Fruit fly (Drosophila melanogaster) whole organism, embryonic: Measurements from ENCODE around the gene CG7878.
A peak's percentile ranks its signal among the peaks of the same experiment; 100 is the strongest.

Experiments
- CG10321 ChIP-seq: fragments of 200-800 bp; sonication (Bioruptor generic); IDR thresholded peaks from 2 replicates; pipeline ENCODE4 v1.3.6; 2022; ENCODE audit warnings: missing biosample characterization, missing genetic modification characterization
- CG10366 ChIP-seq: fragments of 200-800 bp; sonication (Bioruptor generic); IDR thresholded peaks from 2 replicates; pipeline ENCODE4 v1.3.6; 2022; ENCODE audit warnings: missing biosample characterization, missing genetic modification characterization
- CG10462 ChIP-seq: fragments of 200-800 bp; sonication (Bioruptor generic); optimal IDR thresholded peaks from 2 replicates; lab custom pipeline; 2016; ENCODE audit warnings: missing biosample characterization, missing genetic modification characterization
- CG12744 ChIP-seq: fragments of 200-800 bp; sonication (Bioruptor generic); optimal IDR thresholded peaks from 2 replicates; lab custom pipeline; 2016; ENCODE audit warnings: missing biosample characterization, missing genetic modification characterization
- CG13894 ChIP-seq: fragments of 200-800 bp; sonication (Bioruptor generic); optimal IDR thresholded peaks from 3 replicates; lab custom pipeline; 2018; ENCODE audit warnings: missing biosample characterization, mild to moderate bottlenecking, missing genetic modification characterization, moderate library complexity
- CG15479 ChIP-seq: fragments of 200-800 bp; sonication (Bioruptor generic); optimal IDR thresholded peaks from 3 replicates; lab custom pipeline; 2019; ENCODE audit warnings: missing biosample characterization, mild to moderate bottlenecking, missing genetic modification characterization, moderate library complexity
- CG2116 ChIP-seq: fragments of 200-800 bp; sonication (Bioruptor generic); optimal IDR thresholded peaks from 3 replicates; lab custom pipeline; 2018; ENCODE audit warnings: missing biosample characterization, mild to moderate bottlenecking, missing genetic modification characterization
- CG3838 ChIP-seq: fragments of 200-800 bp; sonication (Bioruptor generic); optimal IDR thresholded peaks from 3 replicates; lab custom pipeline; 2016; ENCODE audit warnings: missing biosample characterization, missing genetic modification characterization
- CG4424 ChIP-seq: fragments of 200-800 bp; sonication (Bioruptor generic); optimal IDR thresholded peaks from 3 replicates; lab custom pipeline; 2016; ENCODE audit warnings: missing biosample characterization, missing genetic modification characterization
- CG5245 ChIP-seq: fragments of 200-800 bp; sonication (Bioruptor generic); optimal IDR thresholded peaks from 3 replicates; lab custom pipeline; 2016; ENCODE audit warnings: missing biosample characterization, missing genetic modification characterization
- CG6272 ChIP-seq: fragments of 200-800 bp; sonication (Bioruptor generic); IDR thresholded peaks from 2 replicates; pipeline ENCODE4 v1.3.6; 2022; ENCODE audit warnings: missing biosample characterization, missing genetic modification characterization
- CG6654 ChIP-seq: fragments of 200-800 bp; sonication (Bioruptor generic); optimal IDR thresholded peaks from 2 replicates; lab custom pipeline; 2017; ENCODE audit warnings: missing biosample characterization, mild to moderate bottlenecking, missing genetic modification characterization
- CG6791 ChIP-seq: fragments of 200-800 bp; sonication (Bioruptor generic); IDR thresholded peaks from 3 replicates; pipeline ENCODE4 v1.3.6; 2022; ENCODE audit warnings: missing biosample characterization, missing genetic modification characterization; ENCODE audit not compliant: partially characterized antibody
- CG6854 ChIP-seq: fragments of 200-800 bp; sonication (Bioruptor generic); optimal IDR thresholded peaks from 3 replicates; lab custom pipeline; 2017; ENCODE audit warnings: missing biosample characterization, mild to moderate bottlenecking, missing genetic modification characterization
- CG7928 ChIP-seq: fragments of 200-800 bp; sonication (Bioruptor generic); optimal IDR thresholded peaks from 2 replicates; lab custom pipeline; 2017; ENCODE audit warnings: missing biosample characterization, mild to moderate bottlenecking, missing genetic modification characterization
- CG9437 ChIP-seq: fragments of 200-800 bp; sonication (Bioruptor generic); optimal IDR thresholded peaks from 2 replicates; lab custom pipeline; 2018; ENCODE audit warnings: missing biosample characterization, mild to moderate bottlenecking, missing genetic modification characterization
- CHES-1-like ChIP-seq: fragments of 200-800 bp; sonication (Bioruptor generic); optimal IDR thresholded peaks from 2 replicates; lab custom pipeline; 2016; ENCODE audit warnings: missing biosample characterization, missing genetic modification characterization
- Fer1 ChIP-seq: fragments of 200-800 bp; sonication (Bioruptor generic); optimal IDR thresholded peaks from 2 replicates; lab custom pipeline; 2017; ENCODE audit warnings: missing biosample characterization, mild to moderate bottlenecking, missing genetic modification characterization
- H15 ChIP-seq: fragments of 200-800 bp; sonication (Bioruptor generic); IDR thresholded peaks from 3 replicates; pipeline ENCODE4 v1.3.6; 2022; ENCODE audit warnings: missing biosample characterization, missing genetic modification characterization
- Jarid2 ChIP-seq: fragments of 200-800 bp; sonication (Bioruptor generic); optimal IDR thresholded peaks from 3 replicates; lab custom pipeline; 2017; ENCODE audit warnings: mild to moderate bottlenecking, missing biosample characterization, missing genetic modification reagents, missing genetic modification characterization
- NK7.1 ChIP-seq: fragments of 200-800 bp; sonication (Bioruptor generic); optimal IDR thresholded peaks from 3 replicates; lab custom pipeline; 2016; ENCODE audit warnings: missing biosample characterization, missing genetic modification characterization
- Optix ChIP-seq: fragments of 200-800 bp; sonication (Bioruptor generic); IDR thresholded peaks from 3 replicates; pipeline ENCODE4 v1.3.6; 2022; ENCODE audit warnings: missing biosample characterization, missing genetic modification characterization
- Rx ChIP-seq: fragments of 200-800 bp; sonication (Bioruptor generic); IDR thresholded peaks from 2 replicates; pipeline ENCODE4 v1.3.6; 2022; ENCODE audit warnings: missing biosample characterization, missing genetic modification characterization
- TFAM ChIP-seq: fragments of 200-800 bp; sonication (Bioruptor generic); optimal IDR thresholded peaks from 2 replicates; lab custom pipeline; 2017; ENCODE audit warnings: missing biosample characterization, missing genetic modification characterization, inconsistent platforms
- Taf1 ChIP-seq: fragments of 200-800 bp; sonication (Bioruptor generic); IDR thresholded peaks from 2 replicates; pipeline ENCODE4 v1.3.6; 2022; ENCODE audit warnings: missing biosample characterization, missing genetic modification characterization
- Xbp1 ChIP-seq: fragments of 200-800 bp; sonication (Bioruptor generic); optimal IDR thresholded peaks from 3 replicates; lab custom pipeline; 2016; ENCODE audit warnings: missing biosample characterization, mild to moderate bottlenecking, missing genetic modification characterization
- abd-A ChIP-seq: fragments of 200-800 bp; sonication (Bioruptor generic); optimal IDR thresholded peaks from 3 replicates; lab custom pipeline; 2019; ENCODE audit warnings: missing biosample characterization, mild to moderate bottlenecking, missing genetic modification characterization, moderate library complexity
- ash1 ChIP-seq: fragments of 200-800 bp; sonication (Bioruptor generic); optimal IDR thresholded peaks from 2 replicates; lab custom pipeline; 2018; ENCODE audit warnings: missing biosample characterization, mild to moderate bottlenecking, missing genetic modification characterization
- ato ChIP-seq: fragments of 200-800 bp; sonication (Bioruptor generic); IDR thresholded peaks from 2 replicates; pipeline ENCODE4 v1.3.6; 2022; ENCODE audit warnings: missing biosample characterization, missing genetic modification characterization; ENCODE audit not compliant: partially characterized antibody
- bbx ChIP-seq: fragments of 200-800 bp; sonication (Bioruptor generic); IDR thresholded peaks from 2 replicates; pipeline ENCODE4 v1.3.6; 2022; ENCODE audit warnings: missing biosample characterization, missing genetic modification characterization; ENCODE audit not compliant: partially characterized antibody
- danr ChIP-seq: fragments of 200-800 bp; sonication (Bioruptor generic); IDR thresholded peaks from 2 replicates; pipeline ENCODE4 v1.3.6; 2022; ENCODE audit warnings: missing biosample characterization, missing genetic modification characterization
- fu2 ChIP-seq: fragments of 200-800 bp; sonication (Bioruptor generic); optimal IDR thresholded peaks from 2 replicates; lab custom pipeline; 2016; ENCODE audit warnings: missing biosample characterization, missing genetic modification characterization
- gsb-n ChIP-seq: fragments of 200-800 bp; sonication (Bioruptor generic); optimal IDR thresholded peaks from 3 replicates; lab custom pipeline; 2018; ENCODE audit warnings: missing biosample characterization, mild to moderate bottlenecking, missing genetic modification characterization
- jigr1 ChIP-seq: fragments of 200-800 bp; sonication (Bioruptor generic); IDR thresholded peaks from 3 replicates; pipeline ENCODE4 v1.3.6; 2022; ENCODE audit warnings: missing biosample characterization, missing genetic modification characterization
- jing ChIP-seq: fragments of 200-800 bp; sonication (Bioruptor generic); optimal IDR thresholded peaks from 2 replicates; lab custom pipeline; 2018; ENCODE audit warnings: missing biosample characterization, mild to moderate bottlenecking, missing genetic modification characterization
- lab ChIP-seq: fragments of 200-800 bp; sonication (Bioruptor generic); optimal IDR thresholded peaks from 3 replicates; lab custom pipeline; 2017; ENCODE audit warnings: missing biosample characterization, missing genetic modification characterization, mild to moderate bottlenecking, moderate library complexity, missing genetic modification reagents
- maf-S ChIP-seq: fragments of 200-800 bp; sonication (Bioruptor generic); optimal IDR thresholded peaks from 2 replicates; lab custom pipeline; 2016; ENCODE audit warnings: missing biosample characterization, missing genetic modification characterization
- pb ChIP-seq: fragments of 200-800 bp; sonication (Bioruptor generic); optimal IDR thresholded peaks from 3 replicates; lab custom pipeline; 2016; ENCODE audit warnings: missing biosample characterization, missing genetic modification characterization
- peb ChIP-seq: fragments of 200-800 bp; sonication (Bioruptor generic); IDR thresholded peaks from 2 replicates; pipeline ENCODE4 v1.3.6; 2022; ENCODE audit warnings: missing biosample characterization, missing genetic modification characterization
- pzg ChIP-seq: fragments of 200-800 bp; sonication (Bioruptor generic); optimal IDR thresholded peaks from 3 replicates; lab custom pipeline; 2018; ENCODE audit warnings: missing biosample characterization, mild to moderate bottlenecking, missing genetic modification characterization, moderate library complexity
- rib ChIP-seq: fragments of 200-800 bp; sonication (Bioruptor generic); IDR thresholded peaks from 2 replicates; pipeline ENCODE4 v1.3.6; 2022; ENCODE audit warnings: missing biosample characterization, missing genetic modification characterization
- row ChIP-seq: fragments of 200-800 bp; sonication (Bioruptor generic); IDR thresholded peaks from 3 replicates; pipeline ENCODE4 v1.3.6; 2022; ENCODE audit warnings: missing biosample characterization, missing genetic modification characterization
- stwl ChIP-seq: fragments of 200-800 bp; sonication (Bioruptor generic); optimal IDR thresholded peaks from 3 replicates; lab custom pipeline; 2018; ENCODE audit warnings: missing biosample characterization, mild to moderate bottlenecking, missing genetic modification characterization, moderate library complexity
- tap ChIP-seq: fragments of 200-800 bp; optimal IDR thresholded peaks from 3 replicates; lab custom pipeline; 2019; ENCODE audit warnings: missing biosample characterization, mild to moderate bottlenecking, missing genetic modification characterization, moderate library complexity
- tio ChIP-seq: fragments of 200-800 bp; sonication (Bioruptor generic); optimal IDR thresholded peaks from 2 replicates; lab custom pipeline; 2017; ENCODE audit warnings: missing biosample characterization, missing genetic modification characterization, inconsistent platforms
- unpg ChIP-seq: fragments of 200-800 bp; sonication (Bioruptor generic); optimal IDR thresholded peaks from 3 replicates; lab custom pipeline; 2018; ENCODE audit warnings: missing biosample characterization, mild to moderate bottlenecking, missing genetic modification characterization, moderate library complexity

CG7878 gene

DNA sequence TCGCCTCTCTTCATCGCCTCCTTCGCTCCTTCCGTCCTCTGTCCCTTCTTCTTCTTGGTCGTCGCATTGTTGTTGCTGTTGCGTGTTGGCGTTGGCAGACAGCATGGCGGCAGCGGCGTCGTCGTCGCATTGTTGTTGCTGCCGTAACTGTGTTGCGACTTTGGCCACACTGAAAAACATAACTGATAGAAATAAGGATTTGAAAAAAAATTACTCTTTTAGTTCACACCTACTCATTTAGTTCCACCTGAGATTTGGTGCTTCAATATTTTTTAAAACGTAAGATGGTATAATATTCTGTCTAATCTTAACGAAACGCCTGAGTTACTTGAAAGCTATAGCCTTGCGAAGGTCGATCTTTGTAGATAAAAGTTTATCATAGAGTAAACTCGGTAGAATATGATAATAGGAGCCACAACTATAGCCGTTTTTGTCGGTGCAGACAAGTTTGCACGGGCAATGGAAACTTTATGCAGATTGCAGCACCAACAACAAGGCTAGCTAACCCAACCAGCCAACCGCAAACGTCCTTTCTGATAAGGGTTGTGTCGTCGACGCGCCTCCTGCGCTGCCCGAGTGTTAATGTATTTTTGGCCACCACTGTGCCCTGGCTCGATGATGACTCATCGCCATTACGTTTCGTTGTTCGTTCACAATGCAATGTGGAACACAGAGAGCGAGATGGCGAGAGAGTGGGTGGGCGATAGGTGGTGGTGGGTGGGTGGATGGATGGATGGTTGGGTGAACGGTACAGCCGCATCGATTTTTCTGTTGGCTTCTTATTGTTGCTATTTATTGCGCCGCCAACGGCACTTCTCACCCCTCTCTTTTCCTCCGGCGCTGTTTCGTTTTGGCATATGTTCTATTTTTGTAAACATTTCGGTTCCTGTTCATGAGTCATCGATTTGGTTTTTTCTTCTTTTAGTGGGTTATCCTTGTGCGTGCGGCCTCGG is 9.4 kb upstream of the CG7878 start (continued):
- TF ChIP-seq H15 (GFP tag; lab: Robert Waterston, UW): peak; percentile 60; the same call in 2 of the 3 replicates
- peak; percentile 57; the same call in 1 of the 2 replicates for TF ChIP-seq CG10366 (GFP tag; lab: Robert Waterston, UW)
- peak; percentile 86 for TF ChIP-seq stwl (tag; lab: Kevin White, UChicago)
- peak; percentile 67 for TF ChIP-seq gsb-n (tag; lab: Kevin White, UChicago)
- peak; percentile 82 for TF ChIP-seq CG15479 (GFP tag; lab: Kevin White, UChicago)
- no peak for TF ChIP-seq pzg (GFP tag; lab: Kevin White, UChicago)
- TF ChIP-seq Optix (GFP tag; lab: Robert Waterston, UW): peak; percentile 70; the same call in 2 of the 3 replicates
- TF ChIP-seq lab (GFP tag; lab: Kevin White, UChicago): peak; percentile 80
- peak; percentile 63 for TF ChIP-seq CG12744 (GFP tag; lab: Kevin White, UChicago)
- no peak for TF ChIP-seq ash1 (GFP tag; lab: Kevin White, UChicago)
- peak; percentile 84 for TF ChIP-seq fu2
- peak; percentile 39 for TF ChIP-seq tap (tag; lab: Kevin White, UChicago)
- peak; percentile 83 for TF ChIP-seq CG9437
- peak; percentile 45 for TF ChIP-seq CG10462 (GFP tag; lab: Kevin White, UChicago)
- TF ChIP-seq CG4424 (GFP tag; lab: Kevin White, UChicago): peak; percentile 85
- peak; percentile 87 for TF ChIP-seq maf-S (GFP tag; lab: Kevin White, UChicago)
- peak; percentile 13 for TF ChIP-seq CG6654 (GFP tag; lab: Kevin White, UChicago)
- TF ChIP-seq CG6272: 0 out of 2 replicates have a peak, but pooled peaks have one; percentile 24
- peak; percentile 65 for TF ChIP-seq CG3838 (GFP tag; lab: Kevin White, UChicago)
- TF ChIP-seq bbx (GFP tag; lab: Robert Waterston, UW): 0 out of 2 replicates have a peak, but pooled peaks have one; percentile 16
- TF ChIP-seq CHES-1-like: peak; percentile 87
- TF ChIP-seq Taf1 (GFP tag; lab: Robert Waterston, UW): no peak
- TF ChIP-seq rib (GFP tag; lab: Robert Waterston, UW): no peak
- TF ChIP-seq CG10321 (GFP tag; lab: Robert Waterston, UW): peak; percentile 42; the same call in 1 of the 2 replicates
- peak; percentile 57 for TF ChIP-seq CG5245 (GFP tag; lab: Kevin White, UChicago)
- TF ChIP-seq Rx (GFP tag; lab: Robert Waterston, UW): no peak
- no peak for TF ChIP-seq ato (GFP tag; lab: Robert Waterston, UW)
- TF ChIP-seq peb (GFP tag; lab: Robert Waterston, UW): no peak
- peak; percentile 51 for TF ChIP-seq CG6854 (GFP tag; lab: Kevin White, UChicago)
- TF ChIP-seq jigr1 (GFP tag; lab: Robert Waterston, UW): no peak
- TF ChIP-seq pb (GFP tag; lab: Kevin White, UChicago): peak; percentile 68
- TF ChIP-seq Jarid2: peak; percentile 52
- TF ChIP-seq, all 482 proteins: peak for 362

DNA sequence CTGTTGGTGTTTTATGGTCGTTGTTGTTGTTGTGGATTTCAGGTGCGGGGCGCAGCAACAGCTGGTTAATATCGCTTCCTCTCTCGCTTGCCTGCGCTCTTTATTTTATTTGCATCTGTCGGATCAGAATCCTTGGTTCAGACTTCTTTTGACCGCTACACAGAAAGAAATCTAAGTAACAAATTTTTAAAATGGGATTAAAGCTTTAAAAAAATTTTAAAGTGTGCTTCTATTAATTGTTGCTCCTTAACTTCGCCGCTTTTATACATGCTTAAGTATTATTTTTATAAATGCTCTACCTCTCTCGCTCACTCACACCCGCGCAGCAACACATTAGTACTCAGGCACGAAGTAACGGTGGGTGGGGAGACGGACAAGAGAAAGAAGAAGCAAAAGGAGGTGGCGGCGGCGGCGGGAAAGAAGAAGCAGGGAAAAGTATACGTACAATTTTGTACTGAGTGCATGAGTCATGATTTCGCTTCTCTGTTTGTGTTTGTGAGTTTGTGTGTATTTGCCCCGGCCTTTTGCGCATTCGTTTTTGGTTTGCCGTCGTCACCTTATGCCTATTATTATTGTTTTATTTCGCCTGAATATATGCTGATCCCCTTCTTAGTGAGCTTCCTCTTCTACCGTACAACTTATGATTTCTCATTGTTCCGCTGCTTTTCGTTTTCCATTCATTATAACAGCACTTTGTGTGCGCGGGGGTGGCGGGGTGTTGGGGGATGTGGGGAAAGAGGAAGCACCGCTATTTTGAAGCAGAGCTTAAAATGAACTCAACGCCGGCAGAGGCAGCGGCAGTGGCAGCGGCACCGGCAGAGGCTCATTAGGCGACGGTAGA is 8.5 kb upstream of the CG7878 start:
- TF ChIP-seq NK7.1 (GFP tag; lab: Kevin White, UChicago) (peak; percentile 55), jing (GFP tag; lab: Kevin White, UChicago) (peak; percentile 42), Fer1 (GFP tag; lab: Kevin White, UChicago) (peak; percentile 83), danr (0 out of 2 replicates have a peak, but pooled peaks have one; percentile 40), row (peak; percentile 83), CG10366 (GFP tag; lab: Robert Waterston, UW) (peak; percentile 75), CG13894 (tag; lab: Kevin White, UChicago) (peak; percentile 63), CG2116 (GFP tag; lab: Kevin White, UChicago) (peak; percentile 67), CG7928 (peak; percentile 29), abd-A (tag; lab: Kevin White, UChicago) (peak; percentile 67), tio (GFP tag; lab: Kevin White, UChicago) (peak; percentile 73), TFAM (GFP tag; lab: Kevin White, UChicago) (no peak), unpg (GFP tag; lab: Kevin White, UChicago) (peak; percentile 86), CG6791 (GFP tag; lab: Robert Waterston, UW) (no peak), Xbp1 (GFP tag; lab: Kevin White, UChicago) (peak; percentile 80)
